Fruit fly (Drosophila melanogaster) ovary, adult (tissue): ENCODE data around the gene HDAC11.
A peak's percentile ranks its signal among the peaks of the same experiment; 100 is the strongest.

Experiments
- CG17801 ChIP-seq: fragments of 200-800 bp; optimal IDR thresholded peaks from 2 replicates; lab custom pipeline; 2019; ENCODE audit warnings: missing biosample characterization, mild to moderate bottlenecking, missing genetic modification characterization, moderate library complexity; ENCODE audit not compliant: partially characterized antibody

HDAC11 gene

dm6 chr3R:24867956-24868355 lies 11.9 kb upstream of the HDAC11 start:
- TF ChIP-seq CG17801: no peak

dm6 chr3R:24866976-24867375 lies 10.9 kb upstream of the HDAC11 start:
- no peak for TF ChIP-seq CG17801

dm6 chr3R:24864719-24865400 lies 8.8 kb upstream of the HDAC11 start, which contains the start of the genes Srg1 and Elal:
Gene Srg1 (minus strand): TSS chr3R:24864732.
Gene Elal (plus strand): TSS chr3R:24865350.
- TF ChIP-seq CG17801: no peak

- TF ChIP-seq CG17801: no peak
These were observed 7.9 kb upstream of the HDAC11 start for dm6 chr3R:24863894-24864293.

dm6 chr3R:24862574-24863089 lies 6.6 kb upstream of the HDAC11 start, which contains the start of gene CG7016:
Gene CG7016 (plus strand): TSS chr3R:24862931.
- no peak for TF ChIP-seq CG17801

- TF ChIP-seq CG17801: no peak
These were observed 6.0 kb upstream of the HDAC11 start, which contains the start of gene CG13640 for dm6 chr3R:24862065-24862464. Gene CG13640 (minus strand): TSS chr3R:24862165.

- no peak for TF ChIP-seq CG17801
These were observed 4.3 kb upstream of the HDAC11 start, which contains the start of gene CG13639 for dm6 chr3R:24860316-24860826. Gene CG13639 (minus strand): TSS chr3R:24860366.

dm6 chr3R:24859701-24860100 lies 3.7 kb upstream of the HDAC11 start, which contains the start of gene ppk22:
Gene ppk22 (minus strand): TSS chr3R:24859801.
- TF ChIP-seq CG17801: no peak

dm6 chr3R:24857459-24857858 lies 1.4 kb upstream of the HDAC11 start, which contains the start of gene CAH4:
Gene CAH4 (minus strand): TSS chr3R:24857559.
- no peak for TF ChIP-seq CG17801

- TF ChIP-seq CG17801: peak; percentile 40
These were observed 4.6 kb downstream of the HDAC11 start, which contains the start of gene Nct for dm6 chr3R:24851429-24851828. Gene Nct (plus strand): TSS chr3R:24851601.

dm6 chr3R:24850420-24850819 lies 5.6 kb downstream of the HDAC11 start, which contains the start of gene CG7006:
Gene CG7006 (plus strand): TSS chr3R:24850627.
- TF ChIP-seq CG17801: peak; percentile 74

dm6 chr3R:24845952-24846848 lies 9.8 kb downstream of the HDAC11 start:
- TF ChIP-seq CG17801: peak; percentile 71

- TF ChIP-seq CG17801: no peak
These were observed 10.9 kb downstream of the HDAC11 start for dm6 chr3R:24845148-24845547.

dm6 chr3R:24841635-24842034 lies 14.4 kb downstream of the HDAC11 start, which contains the start of gene Esp:
Gene Esp (plus strand): TSS chr3R:24841935.
- no peak for TF ChIP-seq CG17801

- no peak for TF ChIP-seq CG17801
These were observed 15.0 kb downstream of the HDAC11 start, which contains the start of gene CG33658 for dm6 chr3R:24841063-24841462. Gene CG33658 (minus strand): TSS chr3R:24841163.

dm6 chr3R:24833652-24834051 lies 22.4 kb downstream of the HDAC11 start, which contains the start of gene sosie:
Gene sosie (plus strand): TSS chr3R:24833952.
- TF ChIP-seq CG17801: no peak
